Fruit fly (Drosophila melanogaster) whole organism, embryonic: ENCODE results near the gene CG4267.

Experiments used
- Antp ChIP-seq: fragments of 200-800 bp; sonication (Bioruptor generic); optimal IDR thresholded peaks from 3 replicates; lab custom pipeline; 2016; ENCODE audit warnings: missing biosample characterization, missing genetic modification characterization
- BEAF-32 ChIP-seq: fragments of 200-800 bp; sonication (Bioruptor generic); optimal IDR thresholded peaks from 3 replicates; lab custom pipeline; 2017; ENCODE audit warnings: missing biosample characterization, missing genetic modification characterization, mild to moderate bottlenecking, moderate library complexity, missing genetic modification reagents
- Bteb2 ChIP-seq: fragments of 200-800 bp; sonication (Bioruptor generic); optimal IDR thresholded peaks from 2 replicates; lab custom pipeline; 2016; ENCODE audit warnings: missing biosample characterization, missing genetic modification characterization
- C15 ChIP-seq: fragments of 200-800 bp; sonication (Bioruptor generic); IDR thresholded peaks from 3 replicates; pipeline ENCODE4 v1.3.6; 2022; ENCODE audit warnings: missing biosample characterization, missing genetic modification characterization
- CG12236 ChIP-seq: fragments of 200-800 bp; sonication (Bioruptor generic); optimal IDR thresholded peaks from 2 replicates; lab custom pipeline; 2016; ENCODE audit warnings: missing biosample characterization, missing genetic modification characterization
- CG12299 ChIP-seq: fragments of 200-800 bp; sonication (Bioruptor generic); optimal IDR thresholded peaks from 2 replicates; lab custom pipeline; 2018; ENCODE audit warnings: missing biosample characterization, mild to moderate bottlenecking, missing genetic modification characterization
- CG13123 ChIP-seq: fragments of 200-800 bp; sonication (Bioruptor generic); optimal IDR thresholded peaks from 2 replicates; lab custom pipeline; 2016; ENCODE audit warnings: missing biosample characterization, missing genetic modification characterization
- CG1529 ChIP-seq: fragments of 200-800 bp; sonication (Bioruptor generic); optimal IDR thresholded peaks from 3 replicates; lab custom pipeline; 2018; ENCODE audit warnings: missing biosample characterization, missing genetic modification characterization
- CG17359 ChIP-seq: fragments of 200-800 bp; sonication (Bioruptor generic); optimal IDR thresholded peaks from 3 replicates; lab custom pipeline; 2018; ENCODE audit warnings: missing biosample characterization, mild to moderate bottlenecking, missing genetic modification characterization, moderate library complexity
- CG1792 ChIP-seq: fragments of 200-800 bp; sonication (Bioruptor generic); optimal IDR thresholded peaks from 2 replicates; lab custom pipeline; 2016; ENCODE audit warnings: missing biosample characterization, missing genetic modification characterization
- CG18599 ChIP-seq: fragments of 200-800 bp; sonication (Bioruptor generic); optimal IDR thresholded peaks from 3 replicates; lab custom pipeline; 2017; ENCODE audit warnings: missing biosample characterization, missing genetic modification characterization, mild to moderate bottlenecking, moderate library complexity, missing genetic modification reagents
- CG2116 ChIP-seq: fragments of 200-800 bp; sonication (Bioruptor generic); optimal IDR thresholded peaks from 3 replicates; lab custom pipeline; 2018; ENCODE audit warnings: missing biosample characterization, mild to moderate bottlenecking, missing genetic modification characterization
- CG2199 ChIP-seq: fragments of 200-800 bp; sonication (Bioruptor generic); IDR thresholded peaks from 3 replicates; pipeline ENCODE4 v1.3.6; 2022; ENCODE audit warnings: missing biosample characterization, missing genetic modification characterization
- CG2712 ChIP-seq: fragments of 200-800 bp; optimal IDR thresholded peaks from 3 replicates; lab custom pipeline; 2019; ENCODE audit warnings: missing biosample characterization, mild to moderate bottlenecking, missing genetic modification characterization, moderate library complexity
- CG30020 ChIP-seq: fragments of 200-800 bp; optimal IDR thresholded peaks from 2 replicates; lab custom pipeline; 2019; ENCODE audit warnings: missing biosample characterization, mild to moderate bottlenecking, missing genetic modification characterization, moderate library complexity
- CG31388 ChIP-seq: fragments of 200-800 bp; sonication (Bioruptor generic); optimal IDR thresholded peaks from 2 replicates; lab custom pipeline; 2016; ENCODE audit warnings: missing biosample characterization, missing genetic modification characterization
- CG33213 ChIP-seq: fragments of 200-800 bp; sonication (Bioruptor generic); optimal IDR thresholded peaks from 3 replicates; lab custom pipeline; 2016; ENCODE audit warnings: missing biosample characterization, missing genetic modification characterization
- CG34224 ChIP-seq: fragments of 200-800 bp; sonication (Bioruptor generic); IDR thresholded peaks from 3 replicates; pipeline ENCODE4 v1.3.6; 2022; ENCODE audit warnings: missing biosample characterization, missing genetic modification characterization; ENCODE audit not compliant: partially characterized antibody
- CG4282 ChIP-seq: fragments of 200-800 bp; sonication (Bioruptor generic); optimal IDR thresholded peaks from 2 replicates; lab custom pipeline; 2016; ENCODE audit warnings: missing biosample characterization, missing genetic modification characterization
- CG4360 ChIP-seq: fragments of 200-800 bp; sonication (Bioruptor generic); IDR thresholded peaks from 2 replicates; pipeline ENCODE4 v1.3.6; 2022; ENCODE audit warnings: missing biosample characterization, missing genetic modification characterization
- CG6813 ChIP-seq: fragments of 200-800 bp; sonication (Bioruptor generic); optimal IDR thresholded peaks from 2 replicates; lab custom pipeline; 2017; ENCODE audit warnings: missing biosample characterization, missing genetic modification characterization, mild to moderate bottlenecking, moderate library complexity, missing genetic modification reagents
- CG7271 ChIP-seq: fragments of 200-800 bp; sonication (Bioruptor generic); optimal IDR thresholded peaks from 2 replicates; lab custom pipeline; 2018; ENCODE audit warnings: missing biosample characterization, mild to moderate bottlenecking, missing genetic modification characterization, moderate library complexity
- CG7745 ChIP-seq: fragments of 200-800 bp; sonication (Bioruptor generic); optimal IDR thresholded peaks from 2 replicates; lab custom pipeline; 2018; ENCODE audit warnings: missing biosample characterization, mild to moderate bottlenecking, missing genetic modification characterization, moderate library complexity
- CG7987 ChIP-seq: fragments of 200-800 bp; sonication (Bioruptor generic); optimal IDR thresholded peaks from 2 replicates; lab custom pipeline; 2018; ENCODE audit warnings: missing biosample characterization, mild to moderate bottlenecking, missing genetic modification characterization, moderate library complexity
- CG8359 ChIP-seq: fragments of 200-800 bp; sonication (Bioruptor generic); optimal IDR thresholded peaks from 2 replicates; lab custom pipeline; 2017; ENCODE audit warnings: missing biosample characterization, mild to moderate bottlenecking, missing genetic modification characterization, borderline replicate concordance
- CG8478 ChIP-seq: fragments of >200 bp; optimal IDR thresholded peaks from 2 replicates; lab custom pipeline; 2018
- CG9797 ChIP-seq: fragments of 200-800 bp; sonication (Bioruptor generic); optimal IDR thresholded peaks from 3 replicates; lab custom pipeline; 2018; ENCODE audit warnings: missing biosample characterization, mild to moderate bottlenecking, missing genetic modification characterization
- Dbx ChIP-seq: fragments of 200-800 bp; sonication (Bioruptor generic); IDR thresholded peaks from 3 replicates; pipeline ENCODE4 v1.3.6; 2022; ENCODE audit warnings: missing biosample characterization, missing genetic modification characterization
- Dp ChIP-seq: fragments of 200-800 bp; sonication (Bioruptor generic); optimal IDR thresholded peaks from 2 replicates; lab custom pipeline; 2018; ENCODE audit warnings: missing biosample characterization, mild to moderate bottlenecking, missing genetic modification characterization, moderate library complexity
- Fer2 ChIP-seq: fragments of 200-800 bp; sonication (Bioruptor generic); optimal IDR thresholded peaks from 2 replicates; lab custom pipeline; 2018; ENCODE audit warnings: missing biosample characterization, mild to moderate bottlenecking, missing genetic modification characterization, moderate library complexity
- Gsc ChIP-seq: fragments of 200-800 bp; sonication (Bioruptor generic); IDR thresholded peaks from 2 replicates; pipeline ENCODE4 v1.3.6; 2022; ENCODE audit warnings: missing biosample characterization, missing genetic modification characterization
- HLH54F ChIP-seq: fragments of 200-800 bp; sonication (Bioruptor generic); optimal IDR thresholded peaks from 3 replicates; lab custom pipeline; 2016; ENCODE audit warnings: missing biosample characterization, missing genetic modification characterization
- NFAT ChIP-seq: fragments of 200-800 bp; sonication (Bioruptor generic); IDR thresholded peaks from 2 replicates; pipeline ENCODE4 v1.3.6; 2022; ENCODE audit warnings: missing biosample characterization, missing genetic modification characterization
- Side ChIP-seq: fragments of 200-800 bp; sonication (Bioruptor generic); optimal IDR thresholded peaks from 2 replicates; lab custom pipeline; 2016; ENCODE audit warnings: missing biosample characterization, missing genetic modification characterization
- Sin3A ChIP-seq: fragments of >200 bp; optimal IDR thresholded peaks from 2 replicates; lab custom pipeline; 2018
- Sry-δ ChIP-seq: fragments of 200-800 bp; sonication (Bioruptor generic); optimal IDR thresholded peaks from 2 replicates; lab custom pipeline; 2016; ENCODE audit warnings: missing biosample characterization, missing genetic modification characterization
- YL-1 ChIP-seq: fragments of 200-800 bp; sonication (Bioruptor generic); optimal IDR thresholded peaks from 3 replicates; lab custom pipeline; 2017; ENCODE audit warnings: missing biosample characterization, mild to moderate bottlenecking, missing genetic modification characterization
- dmrt11E ChIP-seq: fragments of 200-800 bp; sonication (Bioruptor generic); optimal IDR thresholded peaks from 3 replicates; lab custom pipeline; 2018; ENCODE audit warnings: missing biosample characterization, mild to moderate bottlenecking, missing genetic modification characterization, moderate library complexity
- fd96Cb ChIP-seq: fragments of 200-800 bp; sonication (Bioruptor generic); optimal IDR thresholded peaks from 2 replicates; lab custom pipeline; 2018; ENCODE audit warnings: missing biosample characterization, mild to moderate bottlenecking, missing genetic modification characterization, moderate library complexity
- gfzf ChIP-seq: fragments of 200-800 bp; sonication (Bioruptor generic); optimal IDR thresholded peaks from 2 replicates; lab custom pipeline; 2016; ENCODE audit warnings: missing biosample characterization, mild to moderate bottlenecking, missing genetic modification characterization, moderate library complexity
- knrl ChIP-seq: fragments of 200-800 bp; sonication (Bioruptor generic); IDR thresholded peaks from 3 replicates; pipeline ENCODE4 v1.3.6; 2022; ENCODE audit warnings: missing biosample characterization, missing genetic modification characterization; ENCODE audit not compliant: partially characterized antibody
- mirr ChIP-seq: fragments of 200-800 bp; sonication (Bioruptor generic); optimal IDR thresholded peaks from 3 replicates; lab custom pipeline; 2018; ENCODE audit warnings: missing biosample characterization, mild to moderate bottlenecking, missing genetic modification characterization
- prd ChIP-seq, 3 experiments: fragments of >200 bp in 2 of 3; fragments of 200-800 bp in 1 of 3; sonication (Bioruptor generic) in 1 of 3; optimal IDR thresholded peaks in 2 of 3; IDR thresholded peaks in 1 of 3; 2 replicates in 2 of 3; 3 replicates in 1 of 3; pipeline versions ENCODE4 v1.3.6 to Lab custom; 2017 to 2022; ENCODE audit warnings: missing biosample characterization in 1 of 3, missing genetic modification characterization in 1 of 3
- ranshi ChIP-seq: fragments of 200-800 bp; sonication (Bioruptor generic); IDR thresholded peaks from 2 replicates; pipeline ENCODE4 v1.3.6; 2022; ENCODE audit warnings: missing biosample characterization, missing genetic modification characterization
- rib ChIP-seq: fragments of 200-800 bp; sonication (Bioruptor generic); IDR thresholded peaks from 2 replicates; pipeline ENCODE4 v1.3.6; 2022; ENCODE audit warnings: missing biosample characterization, missing genetic modification characterization
- sqz ChIP-seq: fragments of 200-800 bp; sonication (Bioruptor generic); optimal IDR thresholded peaks from 3 replicates; lab custom pipeline; 2018; ENCODE audit warnings: missing biosample characterization, mild to moderate bottlenecking, missing genetic modification characterization
- tll ChIP-seq, 2 experiments: fragments of 200-800 bp in 1 of 2; fragments of >200 bp in 1 of 2; sonication (Bioruptor generic) in 1 of 2; optimal IDR thresholded peaks; 2 replicates each; lab custom pipeline; 2017 to 2019; ENCODE audit warnings: missing biosample characterization in 2 of 2, missing genetic modification characterization in 2 of 2, mild to moderate bottlenecking in 1 of 2, moderate library complexity in 1 of 2
- trem ChIP-seq: fragments of 200-800 bp; optimal IDR thresholded peaks from 3 replicates; lab custom pipeline; 2019; ENCODE audit warnings: missing biosample characterization, mild to moderate bottlenecking, missing genetic modification characterization, moderate library complexity
- zfh1 ChIP-seq: fragments of 200-800 bp; sonication (Bioruptor generic); IDR thresholded peaks from 3 replicates; pipeline ENCODE4 v1.3.6; 2022; ENCODE audit warnings: missing biosample characterization, missing genetic modification characterization

CG4267 gene

DNA sequence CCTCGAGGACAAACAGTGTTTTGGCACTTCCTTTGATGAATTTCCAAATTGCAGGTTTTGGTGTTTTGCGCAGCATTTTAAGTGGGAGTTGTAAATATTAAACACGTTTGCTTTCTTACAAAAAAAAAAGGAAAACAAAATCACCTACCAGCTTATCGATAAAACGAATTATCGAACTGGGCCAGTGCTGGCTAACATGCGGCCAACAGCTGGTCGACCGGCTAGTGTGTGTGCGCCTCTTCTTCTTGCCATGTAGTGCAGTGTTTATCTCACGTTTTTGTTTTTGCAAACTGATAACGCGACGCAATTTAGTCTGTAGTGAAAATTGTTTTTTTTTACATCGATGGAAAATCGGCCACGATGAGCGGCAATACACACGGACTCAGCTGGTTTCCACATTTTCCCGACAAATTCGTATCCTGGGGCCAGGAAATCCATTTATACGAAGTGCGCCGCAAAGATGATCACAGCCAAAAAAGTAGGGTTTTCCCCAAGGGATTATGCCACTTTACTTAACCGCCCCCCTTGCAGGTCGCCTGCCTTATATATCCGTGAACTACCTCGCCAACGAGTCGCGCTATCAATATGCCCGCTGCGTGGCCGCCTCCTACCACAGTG, 25.0 kb upstream of the CG4267 start, which contains the start of the genes CG15386, CG42371 and mio (continued):
- TF ChIP-seq CG8359 (GFP tag; lab: Kevin White, UChicago) = no peak
- peak; percentile 41 for TF ChIP-seq gfzf (GFP tag; lab: Kevin White, UChicago)
- TF ChIP-seq rib (GFP tag; lab: Robert Waterston, UW) = 0 out of 2 replicates have a peak, but pooled peaks have one; percentile 19
- no peak for TF ChIP-seq Fer2
- TF ChIP-seq CG2712 (tag; lab: Kevin White, UChicago) = peak; percentile 2
- TF ChIP-seq CG12299 (tag; lab: Kevin White, UChicago) = no peak
- no peak for TF ChIP-seq HLH54F (GFP tag; lab: Kevin White, UChicago)
- no peak for TF ChIP-seq CG4282 (GFP tag; lab: Kevin White, UChicago)
- no peak for TF ChIP-seq CG8478 (lab: Kevin White, UChicago)
- no peak for TF ChIP-seq CG7987 (GFP tag; lab: Kevin White, UChicago)
- no peak for TF ChIP-seq CG30020 (tag; lab: Kevin White, UChicago)
- no peak for TF ChIP-seq dmrt11E
- TF ChIP-seq Dp (GFP tag; lab: Kevin White, UChicago) = peak; percentile 24
- TF ChIP-seq knrl = no peak
- TF ChIP-seq Side (GFP tag; lab: Kevin White, UChicago) = no peak
- no peak for TF ChIP-seq CG1792 (GFP tag; lab: Kevin White, UChicago)
- no peak for TF ChIP-seq CG33213 (GFP tag; lab: Kevin White, UChicago)
- TF ChIP-seq CG17359 (tag; lab: Kevin White, UChicago) = no peak
- TF ChIP-seq CG2199 (GFP tag; lab: Robert Waterston, UW) = no peak
- no peak for TF ChIP-seq CG12236 (GFP tag; lab: Kevin White, UChicago)
- TF ChIP-seq CG9797 (GFP tag; lab: Kevin White, UChicago) = peak; percentile 18
- TF ChIP-seq prd (optimal IDR thresholded peaks at IDR 0.05; lab: Kevin White, UChicago) = no peak
- TF ChIP-seq prd (GFP tag; IDR thresholded peaks at IDR 0.05; lab: Robert Waterston, UW) = 0 out of 3 replicates have a peak, but pooled peaks have one; percentile 29
- peak; percentile 47 for TF ChIP-seq mirr (GFP tag; lab: Kevin White, UChicago)
- no peak for TF ChIP-seq CG7271 (tag; lab: Kevin White, UChicago)
- TF ChIP-seq fd96Cb (tag; lab: Kevin White, UChicago) = no peak
- TF ChIP-seq Sry-δ (GFP tag; lab: Kevin White, UChicago) = peak; percentile 55
- TF ChIP-seq ranshi (GFP tag; lab: Robert Waterston, UW) = no peak
- TF ChIP-seq CG2116 (GFP tag; lab: Kevin White, UChicago) = peak; percentile 47
- TF ChIP-seq CG4360 (GFP tag; lab: Robert Waterston, UW) = 0 out of 2 replicates have a peak, but pooled peaks have one; percentile 12
- peak; percentile 34 for TF ChIP-seq Sin3A (lab: Kevin White, UChicago)
- TF ChIP-seq BEAF-32 (GFP tag; lab: Kevin White, UChicago) = peak; percentile 52
- no peak for TF ChIP-seq zfh1 (GFP tag; lab: Robert Waterston, UW)
- no peak for TF ChIP-seq CG1529
- TF ChIP-seq CG18599 (GFP tag; lab: Kevin White, UChicago) = peak; percentile 0
- TF ChIP-seq CG31388 (GFP tag; lab: Kevin White, UChicago) = no peak
- TF ChIP-seq CG7745 (tag; lab: Kevin White, UChicago) = no peak
- peak; percentile 49 for TF ChIP-seq sqz (GFP tag; lab: Kevin White, UChicago)
- TF ChIP-seq tll (GFP tag; optimal IDR thresholded peaks at IDR 0.05; lab: Kevin White, UChicago) = no peak
- TF ChIP-seq Gsc (GFP tag; lab: Robert Waterston, UW) = no peak
- TF ChIP-seq Antp (GFP tag; lab: Kevin White, UChicago) = peak; percentile 35
- TF ChIP-seq C15 (GFP tag; lab: Robert Waterston, UW) = no peak
- peak; percentile 8 for TF ChIP-seq trem (tag; lab: Kevin White, UChicago)
- no peak for TF ChIP-seq CG6813 (GFP tag; lab: Kevin White, UChicago)
- no peak; the same call in 1 of the 2 replicates for TF ChIP-seq NFAT (GFP tag; lab: Robert Waterston, UW)
- no peak for TF ChIP-seq Bteb2 (GFP tag; lab: Kevin White, UChicago)
- TF ChIP-seq Dbx = no peak
- TF ChIP-seq YL-1 (GFP tag; lab: Kevin White, UChicago) = peak; percentile 57
- TF ChIP-seq CG34224 (GFP tag; lab: Robert Waterston, UW) = peak; percentile 63; the same call in 2 of the 3 replicates
- no peak for TF ChIP-seq CG13123 (GFP tag; lab: Kevin White, UChicago)
